Fruit fly (Drosophila melanogaster) whole organism, embryonic: ENCODE data around the gene CG7966.
A peak's percentile ranks its signal among the peaks of the same experiment; 100 is the strongest.

ENCODE experiments used
- Blimp-1 ChIP-seq: fragments of 200-800 bp; sonication (Bioruptor generic); optimal IDR thresholded peaks from 3 replicates; lab custom pipeline; 2018; ENCODE audit warnings: missing biosample characterization, missing genetic modification characterization, mild to moderate bottlenecking, moderate library complexity, missing genetic modification reagents
- CG10979 ChIP-seq: fragments of 200-800 bp; sonication (Bioruptor generic); optimal IDR thresholded peaks from 2 replicates; lab custom pipeline; 2018; ENCODE audit warnings: missing biosample characterization, mild to moderate bottlenecking, missing genetic modification characterization, moderate library complexity
- CG11504 ChIP-seq: fragments of 200-800 bp; sonication (Bioruptor generic); optimal IDR thresholded peaks from 3 replicates; lab custom pipeline; 2019; ENCODE audit warnings: missing biosample characterization, mild to moderate bottlenecking, missing genetic modification characterization, moderate library complexity
- CG12104 ChIP-seq: fragments of 200-800 bp; sonication (Bioruptor generic); optimal IDR thresholded peaks from 3 replicates; lab custom pipeline; 2016; ENCODE audit warnings: missing biosample characterization, missing genetic modification characterization
- CG12219 ChIP-seq: fragments of 200-800 bp; sonication (Bioruptor generic); optimal IDR thresholded peaks from 3 replicates; lab custom pipeline; 2018; ENCODE audit warnings: missing biosample characterization, mild to moderate bottlenecking, missing genetic modification characterization
- CG12391 ChIP-seq: fragments of 200-800 bp; sonication (Bioruptor generic); optimal IDR thresholded peaks from 3 replicates; lab custom pipeline; 2018; ENCODE audit warnings: missing biosample characterization, mild to moderate bottlenecking, missing genetic modification characterization, moderate library complexity
- CG12659 ChIP-seq: fragments of 200-800 bp; sonication (Bioruptor generic); optimal IDR thresholded peaks from 3 replicates; lab custom pipeline; 2017; ENCODE audit warnings: mild to moderate bottlenecking, missing biosample characterization, missing genetic modification reagents, missing genetic modification characterization
- CG13775 ChIP-seq: fragments of 200-800 bp; sonication (Bioruptor generic); optimal IDR thresholded peaks from 3 replicates; lab custom pipeline; 2017; ENCODE audit warnings: missing biosample characterization, mild to moderate bottlenecking, missing genetic modification characterization
- CG14965 ChIP-seq: fragments of 200-800 bp; sonication (Bioruptor generic); optimal IDR thresholded peaks from 2 replicates; lab custom pipeline; 2016; ENCODE audit warnings: missing biosample characterization, missing genetic modification characterization, borderline replicate concordance
- CG15696 ChIP-seq: fragments of 200-800 bp; sonication (Bioruptor generic); optimal IDR thresholded peaks from 2 replicates; lab custom pipeline; 2019; ENCODE audit warnings: missing biosample characterization, mild to moderate bottlenecking, missing genetic modification characterization, moderate library complexity
- CG17912 ChIP-seq: fragments of 200-800 bp; sonication (Bioruptor generic); optimal IDR thresholded peaks from 2 replicates; lab custom pipeline; 2018; ENCODE audit warnings: missing biosample characterization, mild to moderate bottlenecking, missing genetic modification characterization
- CG2875 ChIP-seq: fragments of 200-800 bp; sonication (Bioruptor generic); optimal IDR thresholded peaks from 2 replicates; lab custom pipeline; 2017; ENCODE audit warnings: missing biosample characterization, mild to moderate bottlenecking, missing genetic modification characterization, missing genetic modification reagents
- CG3281 ChIP-seq: fragments of 200-800 bp; sonication (Bioruptor generic); optimal IDR thresholded peaks from 3 replicates; lab custom pipeline; 2017; ENCODE audit warnings: missing biosample characterization, mild to moderate bottlenecking, missing genetic modification characterization
- CG3407 ChIP-seq: fragments of 200-800 bp; sonication (Bioruptor generic); optimal IDR thresholded peaks from 2 replicates; lab custom pipeline; 2018; ENCODE audit warnings: missing biosample characterization, mild to moderate bottlenecking, missing genetic modification characterization
- CG4707 ChIP-seq: fragments of 200-800 bp; sonication (Bioruptor generic); optimal IDR thresholded peaks from 2 replicates; lab custom pipeline; 2018; ENCODE audit warnings: missing biosample characterization, mild to moderate bottlenecking, missing genetic modification characterization, moderate library complexity
- CG6254 ChIP-seq: fragments of 200-800 bp; sonication (Bioruptor generic); optimal IDR thresholded peaks from 3 replicates; lab custom pipeline; 2017; ENCODE audit warnings: mild to moderate bottlenecking, missing biosample characterization, missing genetic modification reagents, missing genetic modification characterization
- CG6854 ChIP-seq: fragments of 200-800 bp; sonication (Bioruptor generic); optimal IDR thresholded peaks from 3 replicates; lab custom pipeline; 2017; ENCODE audit warnings: missing biosample characterization, mild to moderate bottlenecking, missing genetic modification characterization
- CG8359 ChIP-seq: fragments of 200-800 bp; sonication (Bioruptor generic); optimal IDR thresholded peaks from 2 replicates; lab custom pipeline; 2017; ENCODE audit warnings: missing biosample characterization, mild to moderate bottlenecking, missing genetic modification characterization, borderline replicate concordance
- CG8388 ChIP-seq: fragments of 200-800 bp; sonication (Bioruptor generic); optimal IDR thresholded peaks from 2 replicates; lab custom pipeline; 2019; ENCODE audit warnings: missing biosample characterization, mild to moderate bottlenecking, missing genetic modification characterization, moderate library complexity
- CG8924 ChIP-seq: fragments of 200-800 bp; optimal IDR thresholded peaks from 3 replicates; lab custom pipeline; 2019; ENCODE audit warnings: missing biosample characterization, mild to moderate bottlenecking, missing genetic modification characterization, moderate library complexity
- CG8944 ChIP-seq: fragments of 200-800 bp; sonication (Bioruptor generic); optimal IDR thresholded peaks from 3 replicates; lab custom pipeline; 2016; ENCODE audit warnings: missing biosample characterization, missing genetic modification characterization
- CG9797 ChIP-seq: fragments of 200-800 bp; sonication (Bioruptor generic); optimal IDR thresholded peaks from 3 replicates; lab custom pipeline; 2018; ENCODE audit warnings: missing biosample characterization, mild to moderate bottlenecking, missing genetic modification characterization
- Fer2 ChIP-seq: fragments of 200-800 bp; sonication (Bioruptor generic); optimal IDR thresholded peaks from 2 replicates; lab custom pipeline; 2018; ENCODE audit warnings: missing biosample characterization, mild to moderate bottlenecking, missing genetic modification characterization, moderate library complexity
- HLHmδ ChIP-seq: fragments of 200-800 bp; sonication (Bioruptor generic); optimal IDR thresholded peaks from 2 replicates; lab custom pipeline; 2018; ENCODE audit warnings: missing biosample characterization, mild to moderate bottlenecking, missing genetic modification characterization, moderate library complexity
- Kr ChIP-seq: fragments of 200-800 bp; sonication (Bioruptor generic); optimal IDR thresholded peaks from 2 replicates; lab custom pipeline; 2017; ENCODE audit warnings: missing biosample characterization, mild to moderate bottlenecking, missing genetic modification characterization
- Lhr ChIP-seq: fragments of 200-800 bp; sonication (Bioruptor generic); optimal IDR thresholded peaks from 3 replicates; lab custom pipeline; 2017; ENCODE audit warnings: mild to moderate bottlenecking, missing biosample characterization, missing genetic modification reagents, missing genetic modification characterization
- MBD-R2 ChIP-seq: fragments of 200-800 bp; sonication (Bioruptor generic); IDR thresholded peaks from 2 replicates; pipeline ENCODE4 v1.3.6; 2022; ENCODE audit warnings: missing biosample characterization, missing genetic modification characterization
- MESR4 ChIP-seq: fragments of 200-800 bp; sonication (Bioruptor generic); optimal IDR thresholded peaks from 2 replicates; lab custom pipeline; 2018; ENCODE audit warnings: missing biosample characterization, mild to moderate bottlenecking, missing genetic modification characterization, moderate library complexity
- Ptx1 ChIP-seq: fragments of 200-800 bp; sonication (Bioruptor generic); IDR thresholded peaks from 2 replicates; pipeline ENCODE4 v1.3.6; 2022; ENCODE audit warnings: missing biosample characterization, missing genetic modification characterization
- Six4 ChIP-seq: fragments of 200-800 bp; sonication (Bioruptor generic); optimal IDR thresholded peaks from 2 replicates; lab custom pipeline; 2016; ENCODE audit warnings: missing biosample characterization, missing genetic modification characterization
- TFAM ChIP-seq: fragments of 200-800 bp; sonication (Bioruptor generic); optimal IDR thresholded peaks from 2 replicates; lab custom pipeline; 2017; ENCODE audit warnings: missing biosample characterization, missing genetic modification characterization, inconsistent platforms
- ac ChIP-seq: fragments of 200-800 bp; sonication (Bioruptor generic); optimal IDR thresholded peaks from 3 replicates; lab custom pipeline; 2017; ENCODE audit warnings: missing biosample characterization, mild to moderate bottlenecking, missing genetic modification characterization
- bab2 ChIP-seq: fragments of 200-800 bp; sonication (Bioruptor generic); optimal IDR thresholded peaks from 2 replicates; lab custom pipeline; 2016; ENCODE audit warnings: missing biosample characterization, missing genetic modification characterization
- ems ChIP-seq: fragments of 200-800 bp; sonication (Bioruptor generic); optimal IDR thresholded peaks from 3 replicates; lab custom pipeline; 2016; ENCODE audit warnings: missing biosample characterization, missing genetic modification characterization
- fd64A ChIP-seq: fragments of 200-800 bp; sonication (Bioruptor generic); optimal IDR thresholded peaks from 3 replicates; lab custom pipeline; 2018; ENCODE audit warnings: missing biosample characterization, mild to moderate bottlenecking, missing genetic modification characterization
- gce ChIP-seq: fragments of 200-800 bp; sonication (Bioruptor generic); IDR thresholded peaks from 3 replicates; pipeline ENCODE4 v1.3.6; 2022; ENCODE audit warnings: missing biosample characterization, missing genetic modification characterization
- gcm ChIP-seq: fragments of 200-800 bp; sonication (Bioruptor generic); optimal IDR thresholded peaks from 2 replicates; lab custom pipeline; 2019; ENCODE audit warnings: missing biosample characterization, mild to moderate bottlenecking, missing genetic modification characterization, moderate library complexity
- kah ChIP-seq: fragments of 200-800 bp; sonication (Bioruptor generic); optimal IDR thresholded peaks from 2 replicates; lab custom pipeline; 2018; ENCODE audit warnings: missing biosample characterization, mild to moderate bottlenecking, missing genetic modification characterization
- ken ChIP-seq: fragments of 200-800 bp; sonication (Bioruptor generic); IDR thresholded peaks from 3 replicates; pipeline ENCODE4 v1.3.6; 2022; ENCODE audit warnings: missing biosample characterization, missing genetic modification characterization
- odd ChIP-seq: fragments of 200-800 bp; sonication (Bioruptor generic); optimal IDR thresholded peaks from 2 replicates; lab custom pipeline; 2017; ENCODE audit warnings: missing biosample characterization, mild to moderate bottlenecking, missing genetic modification characterization
- onecut ChIP-seq: fragments of 200-800 bp; sonication (Bioruptor generic); IDR thresholded peaks from 2 replicates; pipeline ENCODE4 v1.3.6; 2022; ENCODE audit warnings: missing biosample characterization, missing genetic modification characterization
- p53 ChIP-seq: fragments of 200-800 bp; sonication (Bioruptor generic); optimal IDR thresholded peaks from 2 replicates; lab custom pipeline; 2016; ENCODE audit warnings: missing biosample characterization, missing genetic modification characterization
- pfk ChIP-seq: fragments of 200-800 bp; sonication (Bioruptor generic); optimal IDR thresholded peaks from 2 replicates; lab custom pipeline; 2018; ENCODE audit warnings: missing biosample characterization, mild to moderate bottlenecking, missing genetic modification characterization, moderate library complexity
- schlank ChIP-seq: fragments of 200-800 bp; sonication (Bioruptor generic); optimal IDR thresholded peaks from 2 replicates; lab custom pipeline; 2018; ENCODE audit warnings: missing biosample characterization, mild to moderate bottlenecking, missing genetic modification characterization
- sens ChIP-seq: fragments of 200-800 bp; sonication (Bioruptor generic); peaks from one replicate; lab custom pipeline; 2016; ENCODE audit warnings: missing biosample characterization, missing genetic modification characterization
- slbo ChIP-seq: fragments of 200-800 bp; sonication (Bioruptor generic); IDR thresholded peaks from 2 replicates; pipeline ENCODE4 v1.3.6; 2022; ENCODE audit warnings: missing biosample characterization, missing genetic modification characterization
- so ChIP-seq: fragments of 200-800 bp; sonication (Bioruptor generic); IDR thresholded peaks from 3 replicates; pipeline ENCODE4 v1.3.6; 2022; ENCODE audit warnings: missing biosample characterization, missing genetic modification characterization
- sqz ChIP-seq: fragments of 200-800 bp; sonication (Bioruptor generic); optimal IDR thresholded peaks from 3 replicates; lab custom pipeline; 2018; ENCODE audit warnings: missing biosample characterization, mild to moderate bottlenecking, missing genetic modification characterization
- sug ChIP-seq: fragments of 200-800 bp; optimal IDR thresholded peaks from 2 replicates; lab custom pipeline; 2019; ENCODE audit warnings: missing biosample characterization, mild to moderate bottlenecking, missing genetic modification characterization, moderate library complexity
- yki ChIP-seq: fragments of >200 bp; optimal IDR thresholded peaks from 3 replicates; lab custom pipeline; 2018

CG7966 gene

dm6 chr3R:13032975-13033445 is 18.2 kb downstream of the CG7966 start:
- TF ChIP-seq so (GFP tag; lab: Robert Waterston, UW) (peak; percentile 40; the same call in 1 of the 3 replicates), gce (GFP tag; lab: Robert Waterston, UW) (peak; percentile 66; the same call in 1 of the 3 replicates), sens (GFP tag; lab: Kevin White, UChicago) (peak; percentile 86), slbo (no peak), kah (GFP tag; lab: Kevin White, UChicago) (peak; percentile 22), schlank (tag; lab: Kevin White, UChicago) (peak; percentile 29), HLHmδ (GFP tag; lab: Kevin White, UChicago) (peak; percentile 25), MBD-R2 (GFP tag; lab: Robert Waterston, UW) (peak; percentile 23; the same call in 1 of the 2 replicates), fd64A (GFP tag; lab: Kevin White, UChicago) (peak; percentile 78), Lhr (GFP tag; lab: Kevin White, UChicago) (peak; percentile 12), Blimp-1 (GFP tag; lab: Kevin White, UChicago) (no peak), ken (GFP tag; lab: Robert Waterston, UW) (0 out of 3 replicates have a peak, but pooled peaks have one; percentile 39), MESR4 (GFP tag; lab: Kevin White, UChicago) (no peak), CG2875 (GFP tag; lab: Kevin White, UChicago) (peak; percentile 60), CG17912 (GFP tag; lab: Kevin White, UChicago) (peak; percentile 31), ac (GFP tag; lab: Kevin White, UChicago) (peak; percentile 7), CG11504 (tag; lab: Kevin White, UChicago) (no peak), onecut (GFP tag; lab: Robert Waterston, UW) (peak; percentile 36; the same call in 1 of the 2 replicates), CG10979 (peak; percentile 30), CG8944 (GFP tag; lab: Kevin White, UChicago) (no peak), CG12391 (peak; percentile 3), odd (GFP tag; lab: Kevin White, UChicago) (peak; percentile 51), CG4707 (peak; percentile 51), bab2 (GFP tag; lab: Kevin White, UChicago) (peak; percentile 37), CG3407 (peak; percentile 56), CG8359 (GFP tag; lab: Kevin White, UChicago) (peak; percentile 45), yki (lab: Kevin White, UChicago) (no peak), sug (tag; lab: Kevin White, UChicago) (peak; percentile 96), gcm (peak; percentile 55), CG8924 (peak; percentile 40), sqz (GFP tag; lab: Kevin White, UChicago) (no peak), CG15696 (tag; lab: Kevin White, UChicago) (peak; percentile 39), CG13775 (GFP tag; lab: Kevin White, UChicago) (no peak), p53 (GFP tag; lab: Kevin White, UChicago) (no peak), TFAM (GFP tag; lab: Kevin White, UChicago) (no peak), CG12219 (peak; percentile 18), Ptx1 (GFP tag; lab: Robert Waterston, UW) (peak; percentile 36; the same call in 1 of the 2 replicates), CG8388 (GFP tag; lab: Kevin White, UChicago) (peak; percentile 3), ems (GFP tag; lab: Kevin White, UChicago) (no peak), CG14965 (GFP tag; lab: Kevin White, UChicago) (no peak), pfk (GFP tag; lab: Kevin White, UChicago) (peak; percentile 50), CG6254 (peak; percentile 26), CG12104 (GFP tag; lab: Kevin White, UChicago) (peak; percentile 45), CG9797 (GFP tag; lab: Kevin White, UChicago) (peak; percentile 5), Fer2 (peak; percentile 12), CG3281 (peak; percentile 52), CG6854 (GFP tag; lab: Kevin White, UChicago) (no peak), Six4 (peak; percentile 2), CG12659 (no peak), Kr (peak; percentile 26)
